Fruit fly (Drosophila melanogaster) whole organism, larva: Measurements from ENCODE around the gene mRpL11.

ENCODE experiments used
- noc ChIP-seq: fragments of 200-800 bp; sonication (Bioruptor generic); optimal IDR thresholded peaks from 3 replicates; lab custom pipeline; 2019; ENCODE audit warnings: missing biosample characterization, mild to moderate bottlenecking, missing genetic modification characterization, moderate library complexity

The mRpL11 gene

DNA sequence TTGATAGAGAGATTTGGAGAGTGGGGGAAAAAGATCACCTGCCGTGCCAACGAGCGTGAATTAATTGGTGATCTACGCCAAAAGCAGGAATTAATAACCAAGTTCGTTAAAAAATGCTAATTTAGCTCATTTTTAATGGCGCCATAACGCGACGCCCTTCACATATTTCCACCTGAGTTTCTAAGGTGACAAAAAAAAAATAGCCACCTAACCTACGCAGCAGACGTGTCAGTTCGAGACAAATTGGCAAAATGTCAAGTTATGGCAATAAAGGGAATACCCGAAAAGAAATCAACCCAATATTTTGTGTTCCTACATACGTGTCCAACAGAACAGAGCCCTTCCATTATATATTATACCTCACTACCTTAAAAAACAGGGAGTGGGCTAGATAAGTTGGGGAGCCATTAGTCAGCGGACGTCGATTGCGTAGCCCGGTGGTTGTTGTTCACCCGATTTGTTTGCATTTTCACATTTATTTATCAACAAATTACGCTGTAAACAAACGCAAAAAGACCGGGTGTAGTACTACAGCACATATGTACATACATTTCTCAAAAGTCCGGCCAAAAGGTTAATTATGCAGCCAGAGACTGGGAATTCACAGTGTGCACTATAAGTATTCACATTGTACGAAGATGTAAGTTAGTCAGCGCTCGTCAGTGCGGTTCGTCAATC, 34.4 kb upstream of the mRpL11 start:
- TF ChIP-seq noc (tag; lab: Kevin White, UChicago) = no peak

DNA sequence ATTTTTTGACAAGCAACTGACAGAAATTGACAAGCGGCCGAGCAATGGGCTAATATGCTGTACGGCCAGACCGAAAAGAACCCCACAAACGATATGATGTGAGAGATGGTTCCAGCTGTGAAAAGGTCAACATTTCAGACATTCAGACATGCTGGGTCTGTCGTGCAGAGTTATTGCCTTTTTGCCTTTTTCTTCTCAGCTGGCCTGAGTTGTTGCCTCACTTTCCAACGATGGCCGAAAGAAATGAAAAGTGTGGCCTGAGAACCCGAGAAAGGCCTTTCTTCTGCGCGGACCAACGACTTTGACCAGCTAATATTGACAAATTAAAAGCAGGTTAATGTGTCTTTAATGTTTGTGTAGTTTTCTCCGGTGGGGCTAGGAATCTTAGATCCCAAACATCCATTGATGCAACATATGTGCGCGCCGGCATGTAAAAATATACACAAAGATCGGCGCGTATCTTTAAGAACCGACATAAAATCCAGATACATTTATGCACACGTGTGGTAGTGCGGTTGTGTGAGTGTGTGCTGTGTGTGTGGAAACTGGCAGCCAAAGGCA, 33.7 kb upstream of the mRpL11 start:
- TF ChIP-seq noc (tag; lab: Kevin White, UChicago) = no peak

DNA sequence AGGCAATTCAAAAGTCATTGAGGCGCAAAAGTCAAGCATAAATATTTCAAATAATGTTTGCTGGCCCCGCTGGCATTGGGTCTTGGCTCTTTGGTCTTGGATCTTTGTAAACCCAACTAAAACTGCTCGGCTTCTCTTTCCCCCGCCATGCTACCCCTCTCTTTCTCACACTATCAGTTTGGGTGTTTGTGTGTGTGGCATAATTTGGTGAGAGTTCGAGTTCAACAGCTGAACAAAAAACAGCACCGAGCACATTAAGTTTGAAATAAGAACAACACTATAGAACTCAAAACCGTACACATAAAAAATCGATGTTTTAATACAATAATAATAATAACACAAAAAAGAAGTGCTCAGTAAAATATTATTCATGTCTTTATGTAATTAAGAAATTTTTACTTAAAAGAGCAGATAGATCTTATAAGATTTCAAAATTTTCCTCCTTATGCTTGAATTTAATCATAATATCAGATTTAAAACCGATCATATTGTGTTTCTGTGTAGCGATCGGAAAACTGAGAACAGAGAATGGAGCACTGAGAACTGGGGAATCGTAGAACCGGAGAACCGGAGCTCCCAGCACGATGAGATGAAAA, 33.1 kb upstream of the mRpL11 start:
- no peak for TF ChIP-seq noc (tag; lab: Kevin White, UChicago)

DNA sequence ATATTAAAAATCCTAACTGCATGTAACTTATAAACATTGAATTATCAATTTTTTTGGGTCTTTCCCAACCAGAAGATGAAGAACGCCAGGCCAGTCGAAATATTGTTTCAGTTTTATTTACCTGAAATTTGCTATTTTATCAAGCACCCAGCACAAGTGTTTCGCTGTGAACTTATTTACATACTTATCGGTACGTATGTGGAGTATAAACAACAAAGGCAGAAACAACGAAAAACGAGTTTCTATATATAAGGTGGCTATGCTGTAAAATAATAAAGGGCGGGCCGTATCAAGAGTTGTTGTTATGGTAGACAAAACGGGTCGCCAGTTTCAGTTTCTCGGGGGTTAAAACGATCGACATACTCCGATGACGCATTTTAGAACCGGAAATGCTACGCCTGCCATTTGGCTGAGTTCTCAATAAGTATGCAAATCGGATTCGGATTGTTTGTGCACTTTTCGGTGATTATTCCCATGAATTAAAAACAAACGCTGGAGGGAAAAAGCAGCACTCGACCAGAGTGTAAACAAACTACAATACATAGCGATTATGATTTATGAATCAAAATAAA, 31.9 kb upstream of the mRpL11 start:
- no peak for TF ChIP-seq noc (tag; lab: Kevin White, UChicago)

DNA sequence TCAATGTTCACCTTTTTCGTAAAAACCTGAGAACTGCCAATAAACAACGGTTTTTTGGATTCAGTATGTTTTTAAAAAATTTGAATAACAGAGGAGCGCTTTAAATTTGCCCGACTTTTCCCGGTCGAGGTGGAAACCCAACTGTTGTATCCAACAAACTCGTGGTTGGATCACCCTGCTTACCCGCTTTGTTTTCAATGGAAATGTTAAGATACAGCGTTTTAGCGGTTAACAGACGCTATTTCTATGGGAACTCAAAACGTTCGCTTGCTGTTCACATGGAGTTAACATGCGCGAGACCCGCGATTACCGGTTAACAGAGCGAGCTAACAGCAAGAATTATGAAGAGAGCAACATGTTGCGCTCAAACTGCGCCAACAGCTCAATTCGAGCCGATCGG, 30.1 kb upstream of the mRpL11 start, which contains the start of gene cv-c:
Gene cv-c (minus strand): TSS at position 145 of the 400 bp plus-strand sequence.
- peak; percentile 28 for TF ChIP-seq noc (tag; lab: Kevin White, UChicago)

DNA sequence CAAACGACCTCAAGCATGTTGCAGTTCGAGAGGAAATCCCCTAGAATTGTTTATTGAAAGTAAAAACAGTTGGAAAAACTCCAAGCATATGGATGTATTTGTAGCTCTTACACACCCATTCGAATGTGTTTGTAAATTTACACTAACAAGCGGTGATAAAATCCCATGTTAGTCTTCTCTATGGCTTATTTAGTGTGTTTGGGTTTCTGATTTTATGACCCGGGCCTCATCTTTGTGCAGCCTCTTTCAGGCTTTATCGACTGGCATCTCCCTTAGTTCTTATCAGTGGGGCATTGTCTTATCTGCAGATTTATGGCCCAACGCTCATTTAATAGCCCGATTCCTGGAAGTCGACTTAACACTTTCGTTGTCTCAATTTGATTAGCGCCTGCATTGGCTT, 29.7 kb upstream of the mRpL11 start:
- TF ChIP-seq noc (tag; lab: Kevin White, UChicago) = no peak

DNA sequence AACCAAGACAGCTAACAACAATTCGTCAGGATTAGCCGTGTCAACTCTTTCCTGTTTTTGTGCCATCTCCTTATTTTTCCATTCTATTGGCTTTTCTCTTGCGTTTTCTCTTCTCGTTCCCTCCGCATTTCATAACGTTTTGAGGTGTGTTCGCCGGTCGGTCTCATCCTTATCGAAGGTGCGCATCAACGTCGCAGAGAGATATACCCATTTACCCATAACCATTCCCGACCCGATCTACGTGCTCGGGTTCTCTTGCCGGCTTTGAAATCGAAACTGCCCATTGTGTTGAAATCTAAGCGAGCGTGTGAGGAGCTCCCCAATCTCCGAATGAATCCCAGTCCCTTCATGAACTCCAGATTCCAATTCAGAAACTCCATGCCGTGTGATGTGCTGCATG, 28.7 kb upstream of the mRpL11 start:
- TF ChIP-seq noc (tag; lab: Kevin White, UChicago) = no peak

DNA sequence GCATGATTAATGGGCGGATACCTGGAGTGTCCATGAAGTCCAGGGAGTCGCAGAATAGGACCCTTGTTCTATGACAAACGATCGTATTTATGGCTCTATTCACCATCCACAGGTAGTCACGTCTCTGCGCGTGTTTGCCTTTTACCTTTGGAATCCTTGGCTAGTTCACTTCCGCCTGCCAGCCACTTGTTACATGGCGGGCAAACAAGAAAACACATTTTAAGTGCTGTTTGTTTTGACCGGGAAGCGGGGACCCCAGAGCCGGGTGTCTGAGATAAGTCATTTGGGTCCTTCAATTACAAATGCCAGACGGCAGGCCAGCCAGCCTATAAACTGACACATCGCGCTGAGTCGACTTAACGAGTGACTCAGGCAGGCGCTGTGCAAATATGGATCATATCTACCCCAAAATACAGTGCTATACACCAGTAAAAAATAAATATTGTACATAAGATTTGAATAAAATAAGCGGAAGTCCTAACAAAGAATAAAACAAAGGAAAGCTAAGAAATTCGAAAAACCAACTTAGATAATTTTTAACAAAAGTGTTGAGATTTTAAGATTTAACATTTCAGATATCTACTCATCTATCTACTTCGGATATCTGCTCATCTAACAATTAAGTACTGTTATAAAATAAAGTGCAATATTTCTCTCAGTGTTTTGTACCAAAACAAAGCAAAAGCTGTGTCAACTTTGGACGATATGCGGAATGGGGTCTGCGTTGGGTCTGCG, 26.9 kb upstream of the mRpL11 start:
- TF ChIP-seq noc (tag; lab: Kevin White, UChicago) = no peak

DNA sequence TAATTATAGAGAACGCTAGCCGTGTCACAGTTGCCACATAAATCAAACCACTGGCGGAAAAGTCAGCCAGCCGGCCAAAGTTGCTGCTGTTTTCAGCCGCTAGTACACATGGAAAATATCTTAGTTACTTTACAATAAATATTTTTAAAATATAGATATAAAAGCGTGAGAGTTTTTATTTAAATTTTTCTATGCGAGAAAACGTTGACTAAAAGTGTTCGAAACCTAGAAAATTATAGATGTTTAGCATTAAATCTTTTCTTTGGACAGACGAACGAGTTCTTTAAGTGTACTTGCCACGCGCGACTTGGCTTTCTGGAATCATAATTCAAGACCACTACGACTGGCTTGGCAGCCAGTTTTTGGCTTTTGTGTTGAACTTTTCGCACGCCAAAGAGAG, 25.2 kb upstream of the mRpL11 start:
- TF ChIP-seq noc (tag; lab: Kevin White, UChicago) = no peak

DNA sequence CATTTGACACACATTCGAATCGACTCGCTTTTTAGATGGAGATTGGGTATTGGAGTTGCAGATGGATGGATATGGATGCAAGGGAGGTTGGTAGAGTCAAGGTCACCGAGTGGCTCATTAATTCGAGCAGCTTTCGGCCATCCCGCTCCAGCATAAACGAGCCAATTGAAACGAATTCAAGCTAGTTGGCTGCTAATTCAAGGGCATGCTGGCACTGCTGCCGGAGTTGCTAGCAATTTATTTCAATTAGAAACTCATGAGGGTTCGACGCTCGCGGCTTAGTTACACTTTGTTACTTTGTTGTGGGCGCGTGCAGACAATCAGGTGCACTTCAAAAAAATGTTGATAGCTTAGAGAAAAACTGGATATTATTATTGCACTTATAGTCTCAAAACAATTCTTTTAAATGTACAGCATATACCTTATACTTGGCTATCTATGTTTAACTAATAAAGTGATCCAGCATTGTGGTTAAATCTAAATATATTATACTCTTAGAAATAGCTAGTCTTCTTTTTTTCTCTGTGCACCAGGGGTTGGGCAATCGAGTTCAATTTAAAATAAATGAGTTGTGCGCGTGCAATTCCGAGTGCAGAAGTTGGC, 19.2 kb upstream of the mRpL11 start:
- TF ChIP-seq noc (tag; lab: Kevin White, UChicago) = no peak

DNA sequence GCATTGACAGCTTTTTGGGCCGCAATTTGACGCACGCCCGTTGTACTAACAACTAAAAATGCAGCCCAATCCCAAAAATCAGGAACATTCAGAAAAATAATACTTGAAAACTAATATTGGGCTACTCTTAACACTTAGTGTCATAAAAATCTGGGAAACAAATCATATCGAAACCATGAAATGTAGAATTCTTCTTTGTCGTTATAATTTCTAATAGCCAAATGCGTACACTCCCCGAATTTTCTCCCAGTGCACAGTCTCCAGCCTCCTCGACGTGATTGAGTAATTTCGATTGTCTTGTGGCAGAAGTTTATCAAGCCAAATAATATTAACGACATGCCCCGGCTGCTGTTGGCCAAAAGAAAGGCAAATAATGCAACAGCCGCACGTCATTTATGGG, 17.7 kb upstream of the mRpL11 start:
- no peak for TF ChIP-seq noc (tag; lab: Kevin White, UChicago)

DNA sequence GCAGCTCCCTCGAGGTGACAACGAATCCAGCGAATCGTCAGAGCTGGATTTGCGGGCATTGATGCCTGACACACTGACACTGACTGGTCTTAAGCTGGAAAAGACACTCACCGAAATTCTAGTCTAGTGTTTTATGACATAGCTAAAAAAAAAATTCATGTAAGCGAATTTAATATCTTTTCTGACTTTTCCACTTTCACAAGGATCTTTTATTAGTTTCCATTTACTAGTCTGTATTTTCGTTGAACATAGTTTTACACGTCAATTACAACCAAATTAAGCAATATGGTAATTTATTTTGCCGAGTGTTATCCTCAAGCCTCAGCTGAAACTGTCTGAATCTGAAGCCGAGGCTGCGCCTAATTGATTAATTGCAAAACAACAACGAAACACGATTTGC, 15.3 kb upstream of the mRpL11 start:
- no peak for TF ChIP-seq noc (tag; lab: Kevin White, UChicago)

DNA sequence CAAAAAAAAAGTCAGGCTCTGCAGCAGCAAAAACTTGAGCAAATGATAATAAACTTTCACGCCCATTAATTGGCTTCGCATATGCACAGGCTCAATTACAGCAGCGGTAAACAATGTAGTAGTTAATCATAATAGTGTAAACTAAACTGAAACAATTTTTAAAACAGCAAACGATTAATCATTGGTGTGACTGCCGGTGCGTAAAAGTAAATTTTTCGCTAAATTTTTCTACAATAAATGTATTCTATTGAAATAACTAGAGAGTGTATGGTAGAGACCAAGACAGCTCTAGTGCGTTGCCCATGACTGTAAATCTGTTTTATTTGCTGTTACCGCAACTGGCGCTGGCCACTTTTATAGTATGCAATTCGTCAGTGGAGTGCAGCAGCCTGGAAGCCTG, 13.6 kb upstream of the mRpL11 start:
- TF ChIP-seq noc (tag; lab: Kevin White, UChicago) = no peak

DNA sequence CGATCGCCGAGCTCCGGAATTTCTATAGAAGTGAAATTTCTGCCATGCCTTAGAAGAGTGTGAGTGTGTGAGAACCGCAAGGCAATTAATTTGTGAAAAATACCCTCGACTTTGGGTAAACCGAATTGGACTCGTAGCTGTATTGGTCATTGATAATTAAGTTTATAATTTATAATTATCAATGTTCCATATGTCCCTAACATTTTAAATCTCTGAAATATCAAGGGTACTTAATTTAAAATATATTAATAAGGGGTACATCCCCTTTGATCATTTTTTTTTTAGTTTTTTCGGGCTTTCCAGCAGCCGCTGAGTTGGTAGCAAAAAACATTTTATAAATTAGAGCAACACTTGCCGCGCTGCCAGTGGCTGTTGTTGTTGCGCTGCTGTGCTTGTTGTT, 6.5 kb upstream of the mRpL11 start:
- TF ChIP-seq noc (tag; lab: Kevin White, UChicago) = no peak

DNA sequence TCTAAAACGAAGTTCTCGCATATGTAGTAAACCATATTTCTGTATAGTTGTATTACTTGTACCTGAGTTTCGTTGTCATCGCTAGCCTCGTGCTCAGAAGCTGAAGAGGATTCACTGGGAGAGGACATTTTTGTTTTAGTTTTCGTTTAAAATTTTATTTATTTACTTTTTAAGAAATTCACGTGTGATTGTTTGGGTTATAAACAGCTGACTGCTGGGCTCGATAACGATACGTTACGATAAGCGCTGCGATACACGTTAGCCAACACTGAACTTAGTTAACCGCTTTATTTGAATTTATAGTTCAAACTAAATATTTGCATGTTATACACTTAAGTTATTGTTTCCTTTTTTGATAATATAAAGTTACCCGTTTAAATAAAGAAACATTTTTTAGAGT, 1.8 kb downstream of the mRpL11 start, which contains the start of gene CG8461:
Gene CG8461 (minus strand): TSS at position 218 of the 400 bp plus-strand sequence.
- no peak for TF ChIP-seq noc (tag; lab: Kevin White, UChicago)
